Worm (Caenorhabditis elegans) whole organism, mixed stage, embryonic: Measurements from ENCODE around the gene clec-191.

Source experiments
- bed-3 ChIP-seq: fragments of 200-800 bp; sonication (Bioruptor generic); optimal IDR thresholded peaks from 3 replicates; lab custom pipeline; 2018; ENCODE audit warnings: mild to moderate bottlenecking, missing genetic modification characterization, moderate library complexity, missing compliant biosample characterization
- elt-1 ChIP-seq: sonication (generic microtip); optimal IDR thresholded peaks from 2 replicates; lab custom pipeline; 2017; ENCODE audit warnings: missing genetic modification characterization, mild to moderate bottlenecking, missing compliant biosample characterization, antibody characterized with exemption, moderate library complexity, borderline replicate concordance; ENCODE audit not compliant: insufficient read depth
- ham-2 ChIP-seq: fragments of 200-800 bp; sonication (Bioruptor generic); optimal IDR thresholded peaks from 2 replicates; lab custom pipeline; 2018; ENCODE audit warnings: mild to moderate bottlenecking, missing genetic modification characterization, missing compliant biosample characterization
- mep-1 ChIP-seq: fragments of 150-350 bp; optimal IDR thresholded peaks from 2 replicates; lab custom pipeline; 2017; ENCODE audit warnings: missing biosample characterization, missing genetic modification reagents, missing genetic modification characterization, inconsistent platforms
- nhr-237 ChIP-seq: fragments of 150-350 bp; optimal IDR thresholded peaks from 2 replicates; lab custom pipeline; 2014; ENCODE audit warnings: missing biosample characterization, missing genetic modification characterization

clec-191 gene

ce11 chrIV:16233028-16233427 is 47.5 kb downstream of the clec-191 start, which contains the start of the genes hpa-1 and irld-39:
hpa-1 (minus strand) TSS chrIV:16233128.
irld-39 (plus strand) TSS chrIV:16233148.
- TF ChIP-seq mep-1 (tag; lab: Kevin White, UChicago) = no peak
- no peak for TF ChIP-seq ham-2
- TF ChIP-seq bed-3 (GFP tag; lab: Kevin White, UChicago) = no peak
- no peak for TF ChIP-seq nhr-237 (tag; lab: Kevin White, UChicago)

DNA sequence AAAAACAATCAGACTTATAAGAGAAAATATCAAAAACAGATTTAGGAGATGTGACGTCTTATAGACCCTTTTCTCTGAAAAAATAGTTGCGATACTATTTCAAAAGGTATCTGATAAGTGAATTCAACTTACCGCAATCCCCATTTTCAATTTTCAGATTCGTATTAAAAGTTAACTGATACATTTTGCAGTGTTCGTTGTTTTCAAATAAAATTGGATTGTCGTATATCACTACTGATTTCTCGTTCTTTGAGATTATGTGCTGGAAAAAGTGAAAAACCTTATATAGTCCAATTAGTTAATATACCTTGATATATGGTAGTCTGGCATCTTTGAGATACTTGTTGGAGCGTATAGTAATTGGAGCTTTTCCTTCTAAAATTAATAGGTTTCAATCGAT is 50.0 kb downstream of the clec-191 start:
- no peak for TF ChIP-seq elt-1 (tag; lab: Kevin White, UChicago)
